Worm (Caenorhabditis elegans) whole organism, young adult: ENCODE results near the gene W02B8.1.

Source experiments
- B0261.1 ChIP-seq: sonication (generic microtip); optimal IDR thresholded peaks from 2 replicates; lab custom pipeline; 2016; ENCODE audit warnings: mild to moderate bottlenecking, missing genetic modification characterization, moderate library complexity, missing compliant biosample characterization
- D2030.7 ChIP-seq: fragments of 200-800 bp; sonication (Bioruptor generic); IDR thresholded peaks from 2 replicates; pipeline ENCODE4 v1.3.6; 2022; ENCODE audit warnings: missing genetic modification reagents, missing genetic modification characterization, missing compliant biosample characterization
- F33H1.4 ChIP-seq: fragments of 200-800 bp; sonication (Bioruptor generic); IDR thresholded peaks from 2 replicates; pipeline ENCODE4 v1.3.6; 2022; ENCODE audit warnings: missing genetic modification reagents, missing genetic modification characterization, missing compliant biosample characterization
- F39B2.1 ChIP-seq: fragments of 200-800 bp; sonication (Bioruptor generic); IDR thresholded peaks from 2 replicates; pipeline ENCODE4 v1.3.6; 2022; ENCODE audit warnings: missing genetic modification reagents, missing genetic modification characterization, missing compliant biosample characterization
- F57C9.4 ChIP-seq: sonication (generic microtip); optimal IDR thresholded peaks from 2 replicates; lab custom pipeline; 2017; ENCODE audit warnings: mild to moderate bottlenecking, missing genetic modification characterization, missing compliant biosample characterization
- K11D2.4 ChIP-seq: fragments of 200-800 bp; sonication (Bioruptor generic); IDR thresholded peaks from 2 replicates; pipeline ENCODE4 v1.3.6; 2022; ENCODE audit warnings: missing genetic modification reagents, missing genetic modification characterization, missing compliant biosample characterization
- Y53F4B.3 ChIP-seq: fragments of 200-800 bp; sonication (Bioruptor generic); IDR thresholded peaks from 2 replicates; pipeline ENCODE4 v1.3.6; 2022; ENCODE audit warnings: missing genetic modification reagents, missing genetic modification characterization, missing compliant biosample characterization
- Y53G8AR.9 ChIP-seq: fragments of 200-800 bp; sonication (Bioruptor generic); conservative IDR thresholded peaks from 2 replicates; pipeline ENCODE4 v1.3.6; 2022; ENCODE audit warnings: missing genetic modification reagents, missing genetic modification characterization, missing compliant biosample characterization
- akir-1 ChIP-seq: fragments of 200-800 bp; sonication (Bioruptor generic); optimal IDR thresholded peaks from 2 replicates; lab custom pipeline; 2018; ENCODE audit warnings: mild to moderate bottlenecking, missing genetic modification characterization, moderate library complexity, missing compliant biosample characterization
- attf-6 ChIP-seq: fragments of 200-800 bp; sonication (Bioruptor generic); IDR thresholded peaks from 2 replicates; pipeline ENCODE4 v1.3.6; 2022; ENCODE audit warnings: missing genetic modification reagents, missing genetic modification characterization, missing compliant biosample characterization
- cebp-1 ChIP-seq, 2 experiments: fragments of 200-800 bp in 1 of 2; sonication (Bioruptor generic) in 1 of 2; sonication (generic microtip) in 1 of 2; IDR thresholded peaks in 1 of 2; optimal IDR thresholded peaks in 1 of 2; 2 replicates each; pipeline versions ENCODE4 v1.3.6 to Lab custom; 2017 to 2022; ENCODE audit warnings: missing compliant biosample characterization in 2 of 2, missing genetic modification characterization in 2 of 2, mild to moderate bottlenecking in 1 of 2, missing genetic modification reagents in 1 of 2, moderate library complexity in 1 of 2
- dox-1 ChIP-seq: fragments of 200-800 bp; sonication (Bioruptor generic); IDR thresholded peaks from 2 replicates; pipeline ENCODE4 v1.3.6; 2022; ENCODE audit warnings: missing genetic modification reagents, missing genetic modification characterization, missing compliant biosample characterization
- hmg-1.2 ChIP-seq: fragments of 200-800 bp; sonication (Bioruptor generic); IDR thresholded peaks from 2 replicates; pipeline ENCODE4 v1.3.6; 2022; ENCODE audit warnings: missing genetic modification reagents, missing genetic modification characterization, missing compliant biosample characterization
- hmg-20 ChIP-seq: fragments of 200-800 bp; sonication (Bioruptor generic); IDR thresholded peaks from 2 replicates; pipeline ENCODE4 v1.3.6; 2022; ENCODE audit warnings: missing genetic modification reagents, missing genetic modification characterization, missing compliant biosample characterization
- lag-1 ChIP-seq: fragments of 200-800 bp; sonication (Bioruptor generic); IDR thresholded peaks from 2 replicates; pipeline ENCODE4 v1.3.6; 2022; ENCODE audit warnings: missing genetic modification reagents, missing genetic modification characterization, missing compliant biosample characterization
- let-526 ChIP-seq: fragments of 200-800 bp; sonication (Bioruptor generic); IDR thresholded peaks from 2 replicates; pipeline ENCODE4 v1.3.6; 2022; ENCODE audit warnings: missing genetic modification reagents, missing genetic modification characterization, missing compliant biosample characterization
- lin-26 ChIP-seq: fragments of 200-800 bp; sonication (Bioruptor generic); IDR thresholded peaks from 2 replicates; pipeline ENCODE4 v1.3.6; 2022; ENCODE audit warnings: missing genetic modification reagents, missing genetic modification characterization, missing compliant biosample characterization
- madf-3 ChIP-seq: fragments of 200-800 bp; sonication (Bioruptor generic); IDR thresholded peaks from 2 replicates; pipeline ENCODE4 v1.3.6; 2022; ENCODE audit warnings: missing genetic modification reagents, missing genetic modification characterization, missing compliant biosample characterization
- madf-6 ChIP-seq: fragments of 200-800 bp; sonication (Bioruptor generic); IDR thresholded peaks from 2 replicates; pipeline ENCODE4 v1.3.6; 2022; ENCODE audit warnings: missing genetic modification reagents, missing genetic modification characterization, missing compliant biosample characterization
- madf-8 ChIP-seq: fragments of 200-800 bp; sonication (Bioruptor generic); conservative IDR thresholded peaks from 2 replicates; pipeline ENCODE4 v1.3.6; 2022; ENCODE audit warnings: missing genetic modification reagents, missing genetic modification characterization, missing compliant biosample characterization
- mcd-1 ChIP-seq: fragments of 200-800 bp; sonication (Bioruptor generic); IDR thresholded peaks from 2 replicates; pipeline ENCODE4 v1.3.6; 2022; ENCODE audit warnings: missing genetic modification reagents, missing genetic modification characterization, missing compliant biosample characterization
- pbrm-1 ChIP-seq: fragments of 200-800 bp; sonication (Bioruptor generic); IDR thresholded peaks from 2 replicates; pipeline ENCODE4 v1.3.6; 2022; ENCODE audit warnings: missing genetic modification reagents, missing genetic modification characterization, missing compliant biosample characterization
- rcor-1 ChIP-seq: fragments of 200-800 bp; sonication (Bioruptor generic); IDR thresholded peaks from 2 replicates; pipeline ENCODE4 v1.3.6; 2022; ENCODE audit warnings: missing genetic modification reagents, missing genetic modification characterization, missing compliant biosample characterization
- rpc-1 ChIP-seq, 2 experiments: fragments of 150-350 bp in 1 of 2; sonication (generic microtip) in 1 of 2; optimal IDR thresholded peaks; 2 replicates each; lab custom pipeline; 2014 to 2018; ENCODE audit warnings: missing biosample characterization in 1 of 2, missing genetic modification characterization in 1 of 2, missing genetic modification reagents in 1 of 2, missing genotype in 1 of 2
- snpc-1.1 ChIP-seq: sonication (generic microtip); optimal IDR thresholded peaks from 2 replicates; lab custom pipeline; 2017; ENCODE audit warnings: missing genetic modification characterization, mild to moderate bottlenecking, missing compliant biosample characterization, antibody characterized with exemption, moderate library complexity, missing genotype, missing genetic modification reagents; ENCODE audit not compliant: insufficient read depth
- snpc-3.4 ChIP-seq: sonication (generic microtip); optimal IDR thresholded peaks from 2 replicates; lab custom pipeline; 2017; ENCODE audit warnings: missing genetic modification characterization, mild to moderate bottlenecking, missing compliant biosample characterization, antibody characterized with exemption, moderate library complexity, missing genotype, missing genetic modification reagents
- snpc-4 ChIP-seq, 5 experiments: fragments of 150-350 bp in 1 of 5; sonication (generic microtip) in 4 of 5; optimal IDR thresholded peaks; 2 replicates each; lab custom pipeline; 2014 to 2018; ENCODE audit warnings: missing genetic modification characterization in 5 of 5, missing biosample characterization in 3 of 5, antibody characterized with exemption in 2 of 5, mild to moderate bottlenecking in 2 of 5, missing compliant biosample characterization in 2 of 5, missing genotype in 2 of 5, moderate library complexity in 2 of 5, missing genetic modification reagents in 1 of 5
- unc-62 ChIP-seq: fragments of 150-350 bp; optimal IDR thresholded peaks from 2 replicates; lab custom pipeline; 2014; ENCODE audit warnings: missing biosample characterization, missing genetic modification reagents, missing genetic modification characterization
- zfh-2 ChIP-seq: fragments of 200-800 bp; sonication (Bioruptor generic); conservative IDR thresholded peaks from 2 replicates; pipeline ENCODE4 v1.3.6; 2022; ENCODE audit warnings: missing genetic modification reagents, missing genetic modification characterization, missing compliant biosample characterization

Gene W02B8.1

ce11 chrII:13902014-13902413 is at the start of gene W02B8.1:
W02B8.1 (minus strand) TSS chrII:13902114.
- TF ChIP-seq B0261.1 (tag; lab: Kevin White, UChicago): no peak
- TF ChIP-seq zfh-2 (GFP tag; lab: Robert Waterston, UW): no peak
- TF ChIP-seq F57C9.4 (tag; lab: Kevin White, UChicago): no peak
- no peak for TF ChIP-seq rpc-1 (optimal IDR thresholded peaks at IDR 0.05; lab: Kevin White, UChicago)
- TF ChIP-seq rpc-1 (tag; optimal IDR thresholded peaks at IDR 0.05; lab: Kevin White, UChicago): no peak
- no peak for TF ChIP-seq K11D2.4 (GFP tag; lab: Robert Waterston, UW)
- no peak for TF ChIP-seq Y53G8AR.9 (GFP tag; lab: Robert Waterston, UW)
- TF ChIP-seq lag-1 (GFP tag; lab: Robert Waterston, UW): no peak
- TF ChIP-seq madf-3 (GFP tag; lab: Robert Waterston, UW): no peak
- TF ChIP-seq Y53F4B.3 (GFP tag; lab: Robert Waterston, UW): no peak
- no peak for TF ChIP-seq F39B2.1
- no peak for TF ChIP-seq lin-26 (GFP tag; lab: Robert Waterston, UW)
- no peak for TF ChIP-seq let-526 (GFP tag; lab: Robert Waterston, UW)

ce11 chrII:13949290-13949689 is 47.4 kb upstream of the W02B8.1 start, which contains the start of gene sre-44:
sre-44 (plus strand) TSS chrII:13949590.
- TF ChIP-seq hmg-1.2 (GFP tag; lab: Robert Waterston, UW) (no peak), akir-1 (GFP tag; lab: Kevin White, UChicago) (no peak), dox-1 (GFP tag; lab: Robert Waterston, UW) (no peak)
- TF ChIP-seq, all 124 proteins: peak for 0

DNA sequence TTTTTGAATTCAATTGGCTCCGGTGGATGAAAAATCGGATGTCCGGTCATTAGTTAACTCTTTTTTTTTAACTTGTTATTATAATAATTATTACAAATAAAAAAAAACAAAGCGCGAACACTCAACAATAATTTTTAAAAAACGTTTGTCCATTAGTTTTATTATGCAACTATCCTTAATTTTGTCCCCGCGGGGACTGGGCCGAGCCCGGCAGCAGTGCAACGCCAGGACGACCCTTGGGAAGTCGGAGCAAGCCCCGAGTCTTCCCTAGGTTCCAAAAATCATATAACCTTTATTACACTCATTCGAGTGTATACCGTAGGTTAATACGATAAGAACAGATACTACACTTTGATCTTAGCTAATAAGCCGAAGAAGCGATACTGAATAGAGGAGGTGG is 46.9 kb upstream of the W02B8.1 start:
- peak; percentile 63 for TF ChIP-seq attf-6 (GFP tag; lab: Robert Waterston, UW)
- peak; percentile 60; the same call in 1 of the 2 replicates for TF ChIP-seq lin-26 (GFP tag; lab: Robert Waterston, UW)

DNA sequence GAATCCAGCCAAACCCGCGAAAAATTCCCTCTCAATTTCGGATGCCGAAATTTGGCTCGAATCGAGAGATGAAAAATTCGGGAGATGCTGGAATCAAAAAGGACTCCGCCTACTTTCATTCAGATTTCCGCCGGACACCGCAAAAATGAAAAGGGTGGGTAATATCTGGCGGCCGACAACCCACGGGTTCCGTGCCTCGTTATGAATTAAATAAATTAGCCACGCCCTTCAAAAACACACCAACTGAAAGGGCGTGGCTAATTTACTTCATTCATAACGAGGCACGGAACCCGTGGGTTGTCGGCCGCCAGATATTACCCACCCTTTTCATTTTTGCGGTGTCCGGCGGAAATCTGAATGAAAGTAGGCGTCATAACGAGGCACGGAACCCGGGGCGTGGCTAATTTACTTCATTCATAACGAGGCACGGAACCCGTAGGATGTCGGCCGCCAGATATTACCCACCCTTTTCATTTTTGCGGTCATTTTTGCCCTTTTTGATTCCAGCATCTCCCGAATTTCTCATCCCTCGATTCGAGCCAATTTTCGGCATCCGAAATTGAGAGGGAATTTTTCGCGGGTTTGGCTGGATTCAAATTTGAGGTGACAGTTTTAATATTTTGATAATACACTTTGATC is 44.7 kb upstream of the W02B8.1 start:
- TF ChIP-seq mcd-1 (GFP tag; lab: Robert Waterston, UW) (peak; percentile 47; the same call in 1 of the 2 replicates), D2030.7 (GFP tag; lab: Robert Waterston, UW) (peak; percentile 68), F33H1.4 (GFP tag; lab: Robert Waterston, UW) (0 out of 2 replicates have a peak, but pooled peaks have one; percentile 12), hmg-1.2 (GFP tag; lab: Robert Waterston, UW) (0 out of 2 replicates have a peak, but pooled peaks have one; percentile 4), lin-26 (GFP tag; lab: Robert Waterston, UW) (0 out of 2 replicates have a peak, but pooled peaks have one; percentile 10), madf-8 (GFP tag; lab: Robert Waterston, UW) (peak; percentile 11; the same call in 1 of the 2 replicates), rcor-1 (peak; percentile 58), attf-6 (GFP tag; lab: Robert Waterston, UW) (peak; percentile 88), madf-6 (peak; percentile 77), snpc-1.1 (tag; lab: Kevin White, UChicago) (peak; percentile 87), pbrm-1 (GFP tag; lab: Robert Waterston, UW) (peak; percentile 84), snpc-3.4 (tag; lab: Kevin White, UChicago) (peak; percentile 20), hmg-20 (GFP tag; lab: Robert Waterston, UW) (0 out of 2 replicates have a peak, but pooled peaks have one; percentile 27), snpc-4 (GFP tag; optimal IDR thresholded peaks at IDR 0.05; lab: Kevin White, UChicago) (peak; percentile 86), snpc-4 (tag; optimal IDR thresholded peaks at IDR 0.05; lab: Kevin White, UChicago) (peak; percentile 10 to 95 (median 86))

DNA sequence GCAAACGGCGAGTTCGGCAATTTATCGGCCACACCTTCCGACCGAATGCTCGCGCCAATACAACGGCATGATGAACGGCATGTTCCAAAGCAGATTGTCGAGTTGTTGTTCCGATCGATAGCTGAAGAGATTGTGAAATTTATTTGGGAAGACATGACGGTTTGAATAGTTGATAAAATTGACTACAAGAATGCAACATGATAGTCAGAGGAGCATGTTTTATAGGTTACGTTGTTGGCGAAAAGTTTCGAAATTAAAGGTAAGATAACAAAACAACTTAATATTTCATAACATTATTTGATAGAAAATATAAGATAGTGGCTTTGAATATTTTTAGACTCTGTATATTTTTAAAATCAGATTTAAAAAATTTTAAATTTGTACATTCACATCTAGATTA is 43.6 kb upstream of the W02B8.1 start:
- TF ChIP-seq cebp-1 (GFP tag; IDR thresholded peaks at IDR 0.05; lab: Robert Waterston, UW) (peak; percentile 47; the same call in 1 of the 2 replicates), cebp-1 (tag; optimal IDR thresholded peaks at IDR 0.05; lab: Kevin White, UChicago) (peak; percentile 88), zfh-2 (GFP tag; lab: Robert Waterston, UW) (0 out of 2 replicates have a peak, but pooled peaks have one; percentile 30), madf-6 (no peak), snpc-4 (GFP tag; optimal IDR thresholded peaks at IDR 0.05; lab: Kevin White, UChicago) (no peak), snpc-4 (tag; optimal IDR thresholded peaks at IDR 0.05; lab: Kevin White, UChicago) (no peak), unc-62 (GFP tag; lab: Kevin White, UChicago) (peak; percentile 48), rcor-1 (no peak)
